Fruit fly (Drosophila melanogaster) whole organism, embryonic: ENCODE results near the gene CG14273.

Experiments
- Antp ChIP-seq: fragments of 200-800 bp; sonication (Bioruptor generic); optimal IDR thresholded peaks from 3 replicates; lab custom pipeline; 2016; ENCODE audit warnings: missing biosample characterization, missing genetic modification characterization
- Asciz ChIP-seq: fragments of 200-800 bp; sonication (Bioruptor generic); optimal IDR thresholded peaks from 2 replicates; lab custom pipeline; 2017; ENCODE audit warnings: missing biosample characterization, mild to moderate bottlenecking, missing genetic modification characterization, missing genetic modification reagents
- CG10147 ChIP-seq: fragments of 200-800 bp; sonication (Bioruptor generic); optimal IDR thresholded peaks from 2 replicates; lab custom pipeline; 2019; ENCODE audit warnings: missing biosample characterization, mild to moderate bottlenecking, missing genetic modification characterization, moderate library complexity
- CG11085 ChIP-seq: fragments of 200-800 bp; sonication (Bioruptor generic); IDR thresholded peaks from 2 replicates; pipeline ENCODE4 v1.3.6; 2022; ENCODE audit warnings: missing biosample characterization, missing genetic modification characterization
- CG12219 ChIP-seq: fragments of 200-800 bp; sonication (Bioruptor generic); optimal IDR thresholded peaks from 3 replicates; lab custom pipeline; 2018; ENCODE audit warnings: missing biosample characterization, mild to moderate bottlenecking, missing genetic modification characterization
- CG14710 ChIP-seq: fragments of 200-800 bp; sonication (Bioruptor generic); optimal IDR thresholded peaks from 3 replicates; lab custom pipeline; 2019; ENCODE audit warnings: missing biosample characterization, mild to moderate bottlenecking, missing genetic modification characterization, moderate library complexity
- CG17829 ChIP-seq: fragments of 200-800 bp; optimal IDR thresholded peaks from 2 replicates; lab custom pipeline; 2019; ENCODE audit warnings: missing biosample characterization, mild to moderate bottlenecking, missing genetic modification characterization, moderate library complexity
- CG2129 ChIP-seq: fragments of 200-800 bp; sonication (Bioruptor generic); IDR thresholded peaks from 2 replicates; pipeline ENCODE4 v1.3.6; 2022; ENCODE audit warnings: missing biosample characterization, missing genetic modification characterization; ENCODE audit not compliant: partially characterized antibody
- CG31441 ChIP-seq: fragments of 200-800 bp; sonication (Bioruptor generic); IDR thresholded peaks from 2 replicates; pipeline ENCODE4 v1.3.6; 2022; ENCODE audit warnings: missing biosample characterization, missing genetic modification characterization
- CG33557 ChIP-seq: fragments of 200-800 bp; sonication (Bioruptor generic); optimal IDR thresholded peaks from 2 replicates; lab custom pipeline; 2019; ENCODE audit warnings: missing biosample characterization, mild to moderate bottlenecking, missing genetic modification characterization, moderate library complexity
- CG42726 ChIP-seq: fragments of 200-800 bp; sonication (Bioruptor generic); IDR thresholded peaks from 2 replicates; pipeline ENCODE4 v1.3.6; 2022; ENCODE audit warnings: missing biosample characterization, missing genetic modification characterization; ENCODE audit not compliant: partially characterized antibody
- CG4730 ChIP-seq: fragments of 200-800 bp; sonication (Bioruptor generic); IDR thresholded peaks from 2 replicates; pipeline ENCODE4 v1.3.6; 2022; ENCODE audit warnings: missing biosample characterization, missing genetic modification characterization
- CG5180 ChIP-seq: fragments of 200-800 bp; sonication (Bioruptor generic); optimal IDR thresholded peaks from 3 replicates; lab custom pipeline; 2017; ENCODE audit warnings: missing biosample characterization, missing genetic modification characterization, mild to moderate bottlenecking, moderate library complexity, missing genetic modification reagents
- CG6813 ChIP-seq: fragments of 200-800 bp; sonication (Bioruptor generic); optimal IDR thresholded peaks from 2 replicates; lab custom pipeline; 2017; ENCODE audit warnings: missing biosample characterization, missing genetic modification characterization, mild to moderate bottlenecking, moderate library complexity, missing genetic modification reagents
- CG9932 ChIP-seq: fragments of 200-800 bp; sonication (Bioruptor generic); IDR thresholded peaks from 2 replicates; pipeline ENCODE4 v1.3.6; 2022; ENCODE audit warnings: missing biosample characterization, missing genetic modification characterization
- Dip3 ChIP-seq: fragments of 200-800 bp; sonication (Bioruptor generic); optimal IDR thresholded peaks from 3 replicates; lab custom pipeline; 2016; ENCODE audit warnings: missing biosample characterization, missing genetic modification characterization
- Dp ChIP-seq: fragments of 200-800 bp; sonication (Bioruptor generic); optimal IDR thresholded peaks from 2 replicates; lab custom pipeline; 2018; ENCODE audit warnings: missing biosample characterization, mild to moderate bottlenecking, missing genetic modification characterization, moderate library complexity
- Eip74EF ChIP-seq, 2 experiments: fragments of 200-800 bp in 1 of 2; fragments of >200 bp in 1 of 2; sonication (Bioruptor generic) in 1 of 2; optimal IDR thresholded peaks; 2 replicates each; lab custom pipeline; 2017 to 2019; ENCODE audit warnings: missing biosample characterization in 2 of 2, missing genetic modification characterization in 2 of 2, mild to moderate bottlenecking in 1 of 2, moderate library complexity in 1 of 2
- Fer1 ChIP-seq: fragments of 200-800 bp; sonication (Bioruptor generic); optimal IDR thresholded peaks from 2 replicates; lab custom pipeline; 2017; ENCODE audit warnings: missing biosample characterization, mild to moderate bottlenecking, missing genetic modification characterization
- H15 ChIP-seq: fragments of 200-800 bp; sonication (Bioruptor generic); IDR thresholded peaks from 3 replicates; pipeline ENCODE4 v1.3.6; 2022; ENCODE audit warnings: missing biosample characterization, missing genetic modification characterization
- MESR4 ChIP-seq: fragments of 200-800 bp; sonication (Bioruptor generic); optimal IDR thresholded peaks from 2 replicates; lab custom pipeline; 2018; ENCODE audit warnings: missing biosample characterization, mild to moderate bottlenecking, missing genetic modification characterization, moderate library complexity
- Nf-YA ChIP-seq: fragments of 200-800 bp; sonication (Bioruptor generic); IDR thresholded peaks from 2 replicates; pipeline ENCODE4 v1.3.6; 2022; ENCODE audit warnings: missing biosample characterization, missing genetic modification characterization
- PHDP ChIP-seq: fragments of 200-800 bp; sonication (Bioruptor generic); optimal IDR thresholded peaks from 3 replicates; lab custom pipeline; 2018; ENCODE audit warnings: missing biosample characterization, mild to moderate bottlenecking, missing genetic modification characterization, moderate library complexity
- Pdp1 ChIP-seq, 2 experiments: fragments of 200-800 bp; sonication (Bioruptor generic); optimal IDR thresholded peaks; 3 replicates each; lab custom pipeline; 2016; ENCODE audit warnings: missing biosample characterization in 2 of 2, missing genetic modification characterization in 2 of 2, mild to moderate bottlenecking in 1 of 2, moderate library complexity in 1 of 2
- Vsx1 ChIP-seq: fragments of 200-800 bp; sonication (Bioruptor generic); optimal IDR thresholded peaks from 2 replicates; lab custom pipeline; 2017; ENCODE audit warnings: missing biosample characterization, mild to moderate bottlenecking, missing genetic modification characterization, missing genetic modification reagents
- btn ChIP-seq: fragments of 200-800 bp; sonication (Bioruptor generic); optimal IDR thresholded peaks from 2 replicates; lab custom pipeline; 2016; ENCODE audit warnings: missing biosample characterization, missing genetic modification characterization
- cad ChIP-seq: fragments of >200 bp; optimal IDR thresholded peaks from 2 replicates; lab custom pipeline; 2017; ENCODE audit warnings: missing biosample characterization, missing genetic modification characterization
- cg ChIP-seq: fragments of 200-800 bp; sonication (Bioruptor generic); optimal IDR thresholded peaks from 3 replicates; lab custom pipeline; 2019; ENCODE audit warnings: missing biosample characterization, mild to moderate bottlenecking, missing genetic modification characterization, moderate library complexity
- chm ChIP-seq: fragments of 200-800 bp; sonication (Bioruptor generic); IDR thresholded peaks from 2 replicates; pipeline ENCODE4 v1.3.6; 2022; ENCODE audit warnings: missing biosample characterization, missing genetic modification characterization
- crp ChIP-seq, 2 experiments: fragments of 200-800 bp; sonication (Bioruptor generic); optimal IDR thresholded peaks; 2 replicates in 1 of 2; 3 replicates in 1 of 2; lab custom pipeline; 2017; ENCODE audit warnings: missing biosample characterization in 2 of 2, missing genetic modification characterization in 2 of 2, mild to moderate bottlenecking in 1 of 2, moderate library complexity in 1 of 2
- dimm ChIP-seq: fragments of 200-800 bp; sonication (Bioruptor generic); IDR thresholded peaks from 2 replicates; pipeline ENCODE4 v1.3.6; 2022; ENCODE audit warnings: missing biosample characterization, missing genetic modification characterization
- emc ChIP-seq: fragments of 200-800 bp; sonication (Bioruptor generic); optimal IDR thresholded peaks from 2 replicates; lab custom pipeline; 2016; ENCODE audit warnings: missing biosample characterization, missing genetic modification characterization
- ems ChIP-seq: fragments of 200-800 bp; sonication (Bioruptor generic); optimal IDR thresholded peaks from 3 replicates; lab custom pipeline; 2016; ENCODE audit warnings: missing biosample characterization, missing genetic modification characterization
- gcm ChIP-seq: fragments of 200-800 bp; sonication (Bioruptor generic); optimal IDR thresholded peaks from 2 replicates; lab custom pipeline; 2019; ENCODE audit warnings: missing biosample characterization, mild to moderate bottlenecking, missing genetic modification characterization, moderate library complexity
- gem ChIP-seq: fragments of 200-800 bp; sonication (Bioruptor generic); optimal IDR thresholded peaks from 2 replicates; lab custom pipeline; 2019; ENCODE audit warnings: missing biosample characterization, mild to moderate bottlenecking, missing genetic modification characterization, moderate library complexity
- ham ChIP-seq: fragments of 200-800 bp; sonication (Bioruptor generic); IDR thresholded peaks from 2 replicates; pipeline ENCODE4 v1.3.6; 2022; ENCODE audit warnings: missing biosample characterization, missing genetic modification characterization
- hb ChIP-seq: fragments of 200-800 bp; sonication (Bioruptor generic); IDR thresholded peaks from 3 replicates; pipeline ENCODE4 v1.3.6; 2022; ENCODE audit warnings: missing biosample characterization, missing genetic modification characterization; ENCODE audit not compliant: partially characterized antibody
- jigr1 ChIP-seq: fragments of 200-800 bp; sonication (Bioruptor generic); IDR thresholded peaks from 3 replicates; pipeline ENCODE4 v1.3.6; 2022; ENCODE audit warnings: missing biosample characterization, missing genetic modification characterization
- lmd ChIP-seq: fragments of 200-800 bp; sonication (Bioruptor generic); IDR thresholded peaks from 2 replicates; pipeline ENCODE4 v1.3.6; 2022; ENCODE audit warnings: missing biosample characterization, missing genetic modification characterization
- maf-S ChIP-seq: fragments of 200-800 bp; sonication (Bioruptor generic); optimal IDR thresholded peaks from 2 replicates; lab custom pipeline; 2016; ENCODE audit warnings: missing biosample characterization, missing genetic modification characterization
- prd ChIP-seq, 3 experiments: fragments of >200 bp in 2 of 3; fragments of 200-800 bp in 1 of 3; sonication (Bioruptor generic) in 1 of 3; optimal IDR thresholded peaks in 2 of 3; IDR thresholded peaks in 1 of 3; 2 replicates in 2 of 3; 3 replicates in 1 of 3; pipeline versions ENCODE4 v1.3.6 to Lab custom; 2017 to 2022; ENCODE audit warnings: missing biosample characterization in 1 of 3, missing genetic modification characterization in 1 of 3
- row ChIP-seq: fragments of 200-800 bp; sonication (Bioruptor generic); IDR thresholded peaks from 3 replicates; pipeline ENCODE4 v1.3.6; 2022; ENCODE audit warnings: missing biosample characterization, missing genetic modification characterization
- run ChIP-seq: fragments of 200-800 bp; sonication (Bioruptor generic); optimal IDR thresholded peaks from 3 replicates; lab custom pipeline; 2018; ENCODE audit warnings: missing biosample characterization, mild to moderate bottlenecking, missing genetic modification characterization
- sens ChIP-seq: fragments of 200-800 bp; sonication (Bioruptor generic); peaks from one replicate; lab custom pipeline; 2016; ENCODE audit warnings: missing biosample characterization, missing genetic modification characterization
- sim ChIP-seq: fragments of 200-800 bp; sonication (Bioruptor generic); IDR thresholded peaks from 2 replicates; pipeline ENCODE4 v1.3.6; 2022; ENCODE audit warnings: missing biosample characterization, missing genetic modification characterization
- sima ChIP-seq: fragments of 200-800 bp; sonication (Bioruptor generic); optimal IDR thresholded peaks from 2 replicates; lab custom pipeline; 2016; ENCODE audit warnings: missing biosample characterization, missing genetic modification characterization
- trh ChIP-seq: fragments of 200-800 bp; sonication (Bioruptor generic); optimal IDR thresholded peaks from 2 replicates; lab custom pipeline; 2016; ENCODE audit warnings: missing biosample characterization, missing genetic modification characterization
- ttk ChIP-seq: fragments of 200-800 bp; sonication (Bioruptor generic); IDR thresholded peaks from 2 replicates; pipeline ENCODE4 v2.1.2; 2022; ENCODE audit warnings: missing biosample characterization, missing genetic modification characterization
- tup ChIP-seq: fragments of 200-800 bp; sonication (Bioruptor generic); optimal IDR thresholded peaks from 2 replicates; lab custom pipeline; 2016; ENCODE audit warnings: missing biosample characterization, mild to moderate bottlenecking, missing genetic modification characterization, moderate library complexity
- twi ChIP-seq: fragments of 200-800 bp; optimal IDR thresholded peaks from 2 replicates; lab custom pipeline; 2019; ENCODE audit warnings: missing biosample characterization, mild to moderate bottlenecking, missing genetic modification characterization, moderate library complexity
- wdn ChIP-seq: fragments of 200-800 bp; sonication (Bioruptor generic); IDR thresholded peaks from 2 replicates; pipeline ENCODE4 v1.3.6; 2022; ENCODE audit warnings: missing biosample characterization, missing genetic modification characterization

The CG14273 gene

DNA sequence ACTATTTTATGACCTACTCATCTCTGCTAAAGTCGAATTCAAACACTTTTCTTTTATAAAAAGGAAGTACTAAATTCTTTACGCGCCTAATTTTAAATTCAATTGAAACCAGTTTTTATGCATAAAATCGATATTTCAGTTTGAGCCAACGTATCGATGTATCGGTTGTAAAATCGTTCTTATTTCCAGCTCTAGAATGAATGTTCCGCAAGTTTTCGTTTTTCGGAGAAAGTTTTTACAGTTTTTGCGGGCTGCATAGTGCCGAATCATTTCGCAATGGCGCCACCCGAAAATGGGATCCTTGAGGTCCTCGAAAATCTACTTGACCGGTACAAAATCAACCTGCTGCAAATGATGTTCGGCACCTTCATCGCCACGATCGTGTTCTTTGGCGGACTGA, 37.1 kb upstream of the CG14273 start, which contains the start of gene CG7840 (continued):
- TF ChIP-seq btn (GFP tag; lab: Kevin White, UChicago) (no peak), sima (no peak), tup (GFP tag; lab: Kevin White, UChicago) (no peak), CG31441 (GFP tag; lab: Robert Waterston, UW) (no peak), PHDP (tag; lab: Kevin White, UChicago) (no peak), CG14710 (peak; percentile 3), CG17829 (tag; lab: Kevin White, UChicago) (no peak), Antp (GFP tag; lab: Kevin White, UChicago) (no peak), CG4730 (GFP tag; lab: Robert Waterston, UW) (no peak), prd (optimal IDR thresholded peaks at IDR 0.05; lab: Kevin White, UChicago) (no peak), prd (GFP tag; IDR thresholded peaks at IDR 0.05; lab: Robert Waterston, UW) (no peak), Nf-YA (GFP tag; lab: Robert Waterston, UW) (no peak), cad (no peak), gcm (GFP tag; lab: Kevin White, UChicago) (no peak), Fer1 (GFP tag; lab: Kevin White, UChicago) (no peak), row (GFP tag; lab: Robert Waterston, UW) (no peak), trh (no peak), dimm (GFP tag; lab: Robert Waterston, UW) (no peak), CG9932 (no peak), Eip74EF (GFP tag; optimal IDR thresholded peaks at IDR 0.05; lab: Kevin White, UChicago) (no peak), ems (GFP tag; lab: Kevin White, UChicago) (no peak), sim (no peak), gem (tag; lab: Kevin White, UChicago) (no peak), wdn (GFP tag; lab: Robert Waterston, UW) (no peak), CG5180 (GFP tag; lab: Kevin White, UChicago) (no peak), jigr1 (GFP tag; lab: Robert Waterston, UW) (no peak), Asciz (GFP tag; lab: Kevin White, UChicago) (no peak), CG2129 (GFP tag; lab: Robert Waterston, UW) (peak; percentile 79), CG42726 (GFP tag; lab: Robert Waterston, UW) (peak; percentile 84), CG11085 (no peak), Pdp1 (GFP tag; optimal IDR thresholded peaks at IDR 0.05; lab: Kevin White, UChicago) (no peak), CG6813 (GFP tag; lab: Kevin White, UChicago) (no peak), H15 (GFP tag; lab: Robert Waterston, UW) (no peak), chm (GFP tag; lab: Robert Waterston, UW) (no peak), run (no peak), cg (GFP tag; lab: Kevin White, UChicago) (no peak), CG33557 (GFP tag; lab: Kevin White, UChicago) (no peak), maf-S (GFP tag; lab: Kevin White, UChicago) (no peak), Dip3 (no peak), Dp (peak; percentile 88), CG10147 (no peak), Vsx1 (no peak), hb (GFP tag; lab: Robert Waterston, UW) (peak; percentile 54; the same call in 2 of the 3 replicates), sens (GFP tag; lab: Kevin White, UChicago) (no peak), lmd (GFP tag; lab: Robert Waterston, UW) (no peak), crp (GFP tag; optimal IDR thresholded peaks at IDR 0.05; lab: Kevin White, UChicago) (no peak), ham (GFP tag; lab: Robert Waterston, UW) (no peak), twi (tag; lab: Kevin White, UChicago) (no peak), emc (GFP tag; lab: Kevin White, UChicago) (no peak), MESR4 (peak; percentile 57), CG12219 (GFP tag; lab: Kevin White, UChicago) (no peak), ttk (no peak)
